Worm (Caenorhabditis elegans): Measurements from ENCODE around the gene rnh-2.
A peak's percentile ranks its signal among the peaks of the same experiment; 100 is the strongest.

Gene rnh-2

ce11 chrII:8516783-8517182 lies at the start of gene rnh-2 (continued):
- peak in 1 of 2 experiments; percentile 39 for TF ChIP-seq rec-8 (tag; optimal IDR thresholded peaks at IDR 0.05)
- no peak for TF ChIP-seq let-526 (GFP tag; IDR thresholded peaks at IDR 0.05)
- TF ChIP-seq zfh-2 (GFP tag; conservative IDR thresholded peaks at IDR 0.05): no peak
- peak; percentile 70; the same call in 1 of the 2 replicates for TF ChIP-seq B0019.2 (GFP tag; conservative IDR thresholded peaks at IDR 0.05)
- no peak for TF ChIP-seq egl-44 (GFP tag; IDR thresholded peaks at IDR 0.05)
- peak; percentile 74 for TF ChIP-seq F23B12.7 (tag; optimal IDR thresholded peaks at IDR 0.05; ENCODE audit: insufficient read depth)
- 0 out of 2 replicates have a peak, but pooled peaks have one; percentile 34 for TF ChIP-seq aptf-2 (GFP tag; conservative IDR thresholded peaks at IDR 0.05)
- no peak for TF ChIP-seq hmg-20 (GFP tag; IDR thresholded peaks at IDR 0.05)
- peak; percentile 71 for TF ChIP-seq athp-1 (tag; optimal IDR thresholded peaks at IDR 0.05)
- TF ChIP-seq D2030.7 (GFP tag; IDR thresholded peaks at IDR 0.05): peak; percentile 62
- no peak for TF ChIP-seq sptf-2 (GFP tag; optimal IDR thresholded peaks at IDR 0.05)
- TF ChIP-seq hrde-1 (tag; optimal IDR thresholded peaks at IDR 0.05; ENCODE audit: borderline replicate concordance): no peak
- no peak for TF ChIP-seq chd-7 (tag; optimal IDR thresholded peaks at IDR 0.05)
- no peak for TF ChIP-seq somi-1 (GFP tag; optimal IDR thresholded peaks at IDR 0.05)
- TF ChIP-seq cebp-1 (GFP tag; IDR thresholded peaks at IDR 0.05): no peak
- peak; percentile 50 for TF ChIP-seq cebp-1 (tag; optimal IDR thresholded peaks at IDR 0.05)
- no peak for TF ChIP-seq bed-2 (GFP tag; IDR thresholded peaks at IDR 0.05)
- peak; percentile 53 for TF ChIP-seq snpc-1.3 (tag; optimal IDR thresholded peaks at IDR 0.05; ENCODE audit: insufficient read depth)
- TF ChIP-seq ztf-28 (GFP tag; IDR thresholded peaks at IDR 0.05): 0 out of 2 replicates have a peak, but pooled peaks have one; percentile 37
- 0 out of 2 replicates have a peak, but pooled peaks have one; percentile 15 for TF ChIP-seq attf-3 (GFP tag; conservative IDR thresholded peaks at IDR 0.05)
- peak; percentile 54 for TF ChIP-seq tlf-1 (GFP tag; optimal IDR thresholded peaks at IDR 0.05)
- no peak for TF ChIP-seq mxl-1 (tag; optimal IDR thresholded peaks at IDR 0.05)
- peak; percentile 94 for TF ChIP-seq mcd-1 (GFP tag; IDR thresholded peaks at IDR 0.05)
- no peak for TF ChIP-seq lin-26 (GFP tag; IDR thresholded peaks at IDR 0.05)
- no peak for TF ChIP-seq fkh-3 (tag; optimal IDR thresholded peaks at IDR 0.05)
- TF ChIP-seq ztf-22 (GFP tag; optimal IDR thresholded peaks at IDR 0.05): no peak
- TF ChIP-seq hlh-26 (GFP tag; conservative IDR thresholded peaks at IDR 0.05): no peak
- TF ChIP-seq dox-1 (GFP tag; IDR thresholded peaks at IDR 0.05): peak; percentile 84
- peak; percentile 49 for TF ChIP-seq madf-10 (tag; optimal IDR thresholded peaks at IDR 0.05)
- TF ChIP-seq mel-28 (tag; optimal IDR thresholded peaks at IDR 0.05; ENCODE audit: borderline replicate concordance): no peak
- TF ChIP-seq akir-1 (GFP tag; optimal IDR thresholded peaks at IDR 0.05): no peak
- peak; percentile 72; the same call in 1 of the 2 replicates for TF ChIP-seq ztf-25 (GFP tag; IDR thresholded peaks at IDR 0.05)
- no peak for TF ChIP-seq unc-62 (GFP tag; optimal IDR thresholded peaks at IDR 0.05)
- no peak for TF ChIP-seq F57C9.4 (tag; optimal IDR thresholded peaks at IDR 0.05)
- no peak for TF ChIP-seq let-607 (tag; optimal IDR thresholded peaks at IDR 0.05)
- TF ChIP-seq ceh-91 (GFP tag; IDR thresholded peaks at IDR 0.05): peak; percentile 68
- TF ChIP-seq nhr-120 (GFP tag; IDR thresholded peaks at IDR 0.05): no peak
- TF ChIP-seq Y79H2A.3 (GFP tag; conservative IDR thresholded peaks at IDR 0.05): no peak
- TF ChIP-seq dpl-1 (GFP tag; optimal IDR thresholded peaks at IDR 0.05): no peak
- no peak for TF ChIP-seq F52B5.7 (tag; optimal IDR thresholded peaks at IDR 0.05)
- no peak for TF ChIP-seq snpc-4 (GFP tag; optimal IDR thresholded peaks at IDR 0.05)
- TF ChIP-seq snpc-4 (tag; optimal IDR thresholded peaks at IDR 0.05): peak in 2 of 4 experiments; percentile 57 to 68
- TF ChIP-seq zim-3 (tag; optimal IDR thresholded peaks at IDR 0.05): no peak
- TF ChIP-seq madf-6 (GFP tag; IDR thresholded peaks at IDR 0.05): peak; percentile 87
- TF ChIP-seq lin-54 (GFP tag; optimal IDR thresholded peaks at IDR 0.05): peak; percentile 76
- TF ChIP-seq hlh-12 (tag; optimal IDR thresholded peaks at IDR 0.05): no peak
- no peak for TF ChIP-seq ama-1 (optimal IDR thresholded peaks at IDR 0.05)
- no peak for TF ChIP-seq ama-1 (GFP tag; optimal IDR thresholded peaks at IDR 0.05)
- no peak for TF ChIP-seq sea-2 (GFP tag; IDR thresholded peaks at IDR 0.05)
